Fruit fly (Drosophila melanogaster): ENCODE data around the gene Kul.

DNA sequence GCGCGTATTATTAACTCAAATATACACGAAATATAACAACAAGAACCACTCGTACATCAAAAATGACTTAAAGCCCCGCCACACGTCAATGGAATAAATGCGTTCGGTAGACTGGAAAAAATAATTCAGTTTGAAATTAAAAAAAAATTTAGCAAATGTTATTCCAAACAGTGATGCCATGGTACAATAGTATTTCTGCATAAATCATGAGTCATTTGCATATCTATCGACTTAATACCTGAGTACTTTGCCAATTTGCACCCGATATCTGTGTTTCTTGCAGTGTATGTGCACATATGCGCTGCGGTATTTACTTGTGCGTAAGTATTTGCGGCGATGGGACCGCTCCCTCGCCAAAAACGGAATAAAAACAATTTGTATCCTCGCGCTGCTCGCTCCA lies 37.5 kb downstream of the Kul start:
- TF ChIP-seq Sin3A (optimal IDR thresholded peaks at IDR 0.05) (no peak), psq (optimal IDR thresholded peaks at IDR 0.05) (no peak), h (optimal IDR thresholded peaks at IDR 0.05) (no peak), Myc (optimal IDR thresholded peaks at IDR 0.05) (no peak), insv (optimal IDR thresholded peaks at IDR 0.05) (no peak)

Measured in Kc167 (cell line).